Fruit fly (Drosophila melanogaster) whole organism, embryonic: ENCODE results near the gene CG8851.

ENCODE experiments used
- Adf1 ChIP-seq: fragments of 200-800 bp; sonication (Bioruptor generic); IDR thresholded peaks from 2 replicates; pipeline ENCODE4 v1.3.6; 2022; ENCODE audit warnings: missing biosample characterization, missing genetic modification characterization
- Blimp-1 ChIP-seq: fragments of 200-800 bp; sonication (Bioruptor generic); optimal IDR thresholded peaks from 3 replicates; lab custom pipeline; 2018; ENCODE audit warnings: missing biosample characterization, missing genetic modification characterization, mild to moderate bottlenecking, moderate library complexity, missing genetic modification reagents
- CG10543 ChIP-seq: fragments of 200-800 bp; sonication (Bioruptor generic); optimal IDR thresholded peaks from 3 replicates; lab custom pipeline; 2017; ENCODE audit warnings: missing biosample characterization, mild to moderate bottlenecking, missing genetic modification characterization, moderate library complexity
- CG11398 ChIP-seq: fragments of 200-800 bp; sonication (Bioruptor generic); optimal IDR thresholded peaks from 2 replicates; lab custom pipeline; 2016; ENCODE audit warnings: missing biosample characterization, missing genetic modification characterization
- CG13624 ChIP-seq: fragments of 200-800 bp; sonication (Bioruptor generic); optimal IDR thresholded peaks from 2 replicates; lab custom pipeline; 2016; ENCODE audit warnings: missing biosample characterization, missing genetic modification characterization
- CG14014 ChIP-seq: fragments of 200-800 bp; sonication (Bioruptor generic); IDR thresholded peaks from 2 replicates; pipeline ENCODE4 v1.3.6; 2022; ENCODE audit warnings: missing biosample characterization, missing genetic modification characterization
- CG17328 ChIP-seq: fragments of 200-800 bp; sonication (Bioruptor generic); IDR thresholded peaks from 2 replicates; pipeline ENCODE4 v1.3.6; 2022; ENCODE audit warnings: missing biosample characterization, missing genetic modification characterization
- CG17359 ChIP-seq: fragments of 200-800 bp; sonication (Bioruptor generic); optimal IDR thresholded peaks from 3 replicates; lab custom pipeline; 2018; ENCODE audit warnings: missing biosample characterization, mild to moderate bottlenecking, missing genetic modification characterization, moderate library complexity
- CG18262 ChIP-seq: fragments of 200-800 bp; optimal IDR thresholded peaks from 3 replicates; lab custom pipeline; 2019; ENCODE audit warnings: missing biosample characterization, mild to moderate bottlenecking, missing genetic modification characterization, moderate library complexity
- CG1832 ChIP-seq: fragments of 200-800 bp; sonication (Bioruptor generic); optimal IDR thresholded peaks from 2 replicates; lab custom pipeline; 2017; ENCODE audit warnings: missing biosample characterization, mild to moderate bottlenecking, missing genetic modification characterization, inconsistent platforms
- CG2889 ChIP-seq: fragments of 200-800 bp; sonication (Bioruptor generic); IDR thresholded peaks from 3 replicates; pipeline ENCODE4 v1.3.6; 2022; ENCODE audit warnings: missing biosample characterization, missing genetic modification characterization
- CG30403 ChIP-seq: fragments of 200-800 bp; sonication (Bioruptor generic); optimal IDR thresholded peaks from 3 replicates; lab custom pipeline; 2016; ENCODE audit warnings: missing biosample characterization, missing genetic modification characterization
- CG3726 ChIP-seq: fragments of 200-800 bp; sonication (Bioruptor generic); IDR thresholded peaks from 3 replicates; pipeline ENCODE4, ENCODE4 v1.3.6; 2022; ENCODE audit warnings: missing biosample characterization, missing genetic modification characterization
- CG4404 ChIP-seq: fragments of 200-800 bp; sonication (Bioruptor generic); IDR thresholded peaks from 2 replicates; pipeline ENCODE4 v1.3.6; 2022; ENCODE audit warnings: missing biosample characterization, missing genetic modification characterization
- CG4854 ChIP-seq: fragments of 200-800 bp; sonication (Bioruptor generic); optimal IDR thresholded peaks from 2 replicates; lab custom pipeline; 2016; ENCODE audit warnings: missing biosample characterization, missing genetic modification characterization, inconsistent platforms
- CG5245 ChIP-seq: fragments of 200-800 bp; sonication (Bioruptor generic); optimal IDR thresholded peaks from 3 replicates; lab custom pipeline; 2016; ENCODE audit warnings: missing biosample characterization, missing genetic modification characterization
- CG6654 ChIP-seq: fragments of 200-800 bp; sonication (Bioruptor generic); optimal IDR thresholded peaks from 2 replicates; lab custom pipeline; 2017; ENCODE audit warnings: missing biosample characterization, mild to moderate bottlenecking, missing genetic modification characterization
- CG6683 ChIP-seq: fragments of 200-800 bp; sonication (Bioruptor generic); optimal IDR thresholded peaks from 2 replicates; lab custom pipeline; 2017; ENCODE audit warnings: missing biosample characterization, mild to moderate bottlenecking, missing genetic modification characterization, missing genetic modification reagents
- CG7271 ChIP-seq: fragments of 200-800 bp; sonication (Bioruptor generic); optimal IDR thresholded peaks from 2 replicates; lab custom pipeline; 2018; ENCODE audit warnings: missing biosample characterization, mild to moderate bottlenecking, missing genetic modification characterization, moderate library complexity
- CG8359 ChIP-seq: fragments of 200-800 bp; sonication (Bioruptor generic); optimal IDR thresholded peaks from 2 replicates; lab custom pipeline; 2017; ENCODE audit warnings: missing biosample characterization, mild to moderate bottlenecking, missing genetic modification characterization, borderline replicate concordance
- CG8765 ChIP-seq: fragments of 200-800 bp; sonication (Bioruptor generic); IDR thresholded peaks from 2 replicates; pipeline ENCODE4 v1.3.6; 2022; ENCODE audit warnings: missing biosample characterization, missing genetic modification characterization
- CG8924 ChIP-seq: fragments of 200-800 bp; optimal IDR thresholded peaks from 3 replicates; lab custom pipeline; 2019; ENCODE audit warnings: missing biosample characterization, mild to moderate bottlenecking, missing genetic modification characterization, moderate library complexity
- CrebB ChIP-seq: fragments of 200-800 bp; sonication (Bioruptor generic); optimal IDR thresholded peaks from 3 replicates; lab custom pipeline; 2018; ENCODE audit warnings: missing biosample characterization, mild to moderate bottlenecking, missing genetic modification characterization
- Dad ChIP-seq: fragments of 200-800 bp; sonication (Bioruptor generic); optimal IDR thresholded peaks from 3 replicates; lab custom pipeline; 2016; ENCODE audit warnings: missing biosample characterization, missing genetic modification characterization
- Fer3 ChIP-seq: fragments of 200-800 bp; sonication (Bioruptor generic); optimal IDR thresholded peaks from 2 replicates; lab custom pipeline; 2018; ENCODE audit warnings: missing biosample characterization, mild to moderate bottlenecking, missing genetic modification characterization, moderate library complexity
- HLH4C ChIP-seq: fragments of 200-800 bp; sonication (Bioruptor generic); IDR thresholded peaks from 3 replicates; pipeline ENCODE4 v1.3.6; 2022; ENCODE audit warnings: missing biosample characterization, missing genetic modification characterization; ENCODE audit not compliant: partially characterized antibody
- Hey ChIP-seq: fragments of 200-800 bp; sonication (Bioruptor generic); optimal IDR thresholded peaks from 3 replicates; lab custom pipeline; 2018; ENCODE audit warnings: missing biosample characterization, mild to moderate bottlenecking, missing genetic modification characterization
- HmgZ ChIP-seq: fragments of 200-800 bp; sonication (Bioruptor generic); optimal IDR thresholded peaks from 2 replicates; lab custom pipeline; 2018; ENCODE audit warnings: missing biosample characterization, mild to moderate bottlenecking, missing genetic modification characterization
- NFAT ChIP-seq: fragments of 200-800 bp; sonication (Bioruptor generic); IDR thresholded peaks from 2 replicates; pipeline ENCODE4 v1.3.6; 2022; ENCODE audit warnings: missing biosample characterization, missing genetic modification characterization
- Poxn ChIP-seq: fragments of 200-800 bp; sonication (Bioruptor generic); IDR thresholded peaks from 2 replicates; pipeline ENCODE4 v1.3.6; 2022; ENCODE audit warnings: missing biosample characterization, missing genetic modification characterization
- Ravus ChIP-seq: fragments of 200-800 bp; sonication (Bioruptor generic); IDR thresholded peaks from 2 replicates; pipeline ENCODE4 v1.3.6; 2022; ENCODE audit warnings: missing biosample characterization, missing genetic modification characterization
- Stat92E ChIP-seq, 3 experiments: fragments of >200 bp in 2 of 3; fragments of 200-800 bp in 1 of 3; sonication (Bioruptor generic) in 1 of 3; optimal IDR thresholded peaks; 2 replicates each; lab custom pipeline; 2017 to 2019; ENCODE audit warnings: missing biosample characterization in 3 of 3, missing genetic modification characterization in 3 of 3, mild to moderate bottlenecking in 1 of 3, moderate library complexity in 1 of 3
- Taf1 ChIP-seq: fragments of 200-800 bp; sonication (Bioruptor generic); IDR thresholded peaks from 2 replicates; pipeline ENCODE4 v1.3.6; 2022; ENCODE audit warnings: missing biosample characterization, missing genetic modification characterization
- Usf ChIP-seq: fragments of 200-800 bp; sonication (Bioruptor generic); optimal IDR thresholded peaks from 2 replicates; lab custom pipeline; 2017; ENCODE audit warnings: missing genotype, missing biosample characterization, missing genetic modification characterization
- aop ChIP-seq: fragments of 200-800 bp; sonication (Bioruptor generic); IDR thresholded peaks from 2 replicates; pipeline ENCODE4 v1.3.6; 2022; ENCODE audit warnings: missing biosample characterization, missing genetic modification characterization
- bigmax ChIP-seq: fragments of 200-800 bp; sonication (Bioruptor generic); optimal IDR thresholded peaks from 2 replicates; lab custom pipeline; 2018; ENCODE audit warnings: missing biosample characterization, mild to moderate bottlenecking, missing genetic modification characterization
- cad ChIP-seq: fragments of >200 bp; optimal IDR thresholded peaks from 2 replicates; lab custom pipeline; 2017; ENCODE audit warnings: missing biosample characterization, missing genetic modification characterization
- cato ChIP-seq: fragments of 200-800 bp; sonication (Bioruptor generic); optimal IDR thresholded peaks from 2 replicates; lab custom pipeline; 2016; ENCODE audit warnings: missing biosample characterization, missing genetic modification characterization, borderline replicate concordance
- cg ChIP-seq: fragments of 200-800 bp; sonication (Bioruptor generic); optimal IDR thresholded peaks from 3 replicates; lab custom pipeline; 2019; ENCODE audit warnings: missing biosample characterization, mild to moderate bottlenecking, missing genetic modification characterization, moderate library complexity
- danr ChIP-seq: fragments of 200-800 bp; sonication (Bioruptor generic); IDR thresholded peaks from 2 replicates; pipeline ENCODE4 v1.3.6; 2022; ENCODE audit warnings: missing biosample characterization, missing genetic modification characterization
- dati ChIP-seq: fragments of 200-800 bp; sonication (Bioruptor generic); IDR thresholded peaks from 2 replicates; pipeline ENCODE4 v1.3.6; 2022; ENCODE audit warnings: missing biosample characterization, missing genetic modification characterization
- esg ChIP-seq: fragments of 200-800 bp; sonication (Bioruptor generic); conservative IDR thresholded peaks from 2 replicates; pipeline ENCODE4 v1.3.6; 2022; ENCODE audit warnings: missing biosample characterization, missing genetic modification characterization
- hb ChIP-seq: fragments of 200-800 bp; sonication (Bioruptor generic); IDR thresholded peaks from 3 replicates; pipeline ENCODE4 v1.3.6; 2022; ENCODE audit warnings: missing biosample characterization, missing genetic modification characterization; ENCODE audit not compliant: partially characterized antibody
- kni ChIP-seq: fragments of 200-800 bp; sonication (Bioruptor generic); optimal IDR thresholded peaks from 3 replicates; lab custom pipeline; 2017; ENCODE audit warnings: mild to moderate bottlenecking, missing biosample characterization, missing genetic modification reagents, missing genetic modification characterization
- mirr ChIP-seq: fragments of 200-800 bp; sonication (Bioruptor generic); optimal IDR thresholded peaks from 3 replicates; lab custom pipeline; 2018; ENCODE audit warnings: missing biosample characterization, mild to moderate bottlenecking, missing genetic modification characterization
- nerfin-2 ChIP-seq: fragments of 200-800 bp; sonication (Bioruptor generic); IDR thresholded peaks from 2 replicates; pipeline ENCODE4 v1.3.6; 2022; ENCODE audit warnings: missing biosample characterization, missing genetic modification characterization; ENCODE audit not compliant: partially characterized antibody
- nom ChIP-seq: fragments of 200-800 bp; sonication (Bioruptor generic); optimal IDR thresholded peaks from 2 replicates; lab custom pipeline; 2017; ENCODE audit warnings: missing biosample characterization, missing genetic modification characterization, mild to moderate bottlenecking, moderate library complexity, missing genetic modification reagents
- rib ChIP-seq: fragments of 200-800 bp; sonication (Bioruptor generic); IDR thresholded peaks from 2 replicates; pipeline ENCODE4 v1.3.6; 2022; ENCODE audit warnings: missing biosample characterization, missing genetic modification characterization

Gene CG8851

DNA sequence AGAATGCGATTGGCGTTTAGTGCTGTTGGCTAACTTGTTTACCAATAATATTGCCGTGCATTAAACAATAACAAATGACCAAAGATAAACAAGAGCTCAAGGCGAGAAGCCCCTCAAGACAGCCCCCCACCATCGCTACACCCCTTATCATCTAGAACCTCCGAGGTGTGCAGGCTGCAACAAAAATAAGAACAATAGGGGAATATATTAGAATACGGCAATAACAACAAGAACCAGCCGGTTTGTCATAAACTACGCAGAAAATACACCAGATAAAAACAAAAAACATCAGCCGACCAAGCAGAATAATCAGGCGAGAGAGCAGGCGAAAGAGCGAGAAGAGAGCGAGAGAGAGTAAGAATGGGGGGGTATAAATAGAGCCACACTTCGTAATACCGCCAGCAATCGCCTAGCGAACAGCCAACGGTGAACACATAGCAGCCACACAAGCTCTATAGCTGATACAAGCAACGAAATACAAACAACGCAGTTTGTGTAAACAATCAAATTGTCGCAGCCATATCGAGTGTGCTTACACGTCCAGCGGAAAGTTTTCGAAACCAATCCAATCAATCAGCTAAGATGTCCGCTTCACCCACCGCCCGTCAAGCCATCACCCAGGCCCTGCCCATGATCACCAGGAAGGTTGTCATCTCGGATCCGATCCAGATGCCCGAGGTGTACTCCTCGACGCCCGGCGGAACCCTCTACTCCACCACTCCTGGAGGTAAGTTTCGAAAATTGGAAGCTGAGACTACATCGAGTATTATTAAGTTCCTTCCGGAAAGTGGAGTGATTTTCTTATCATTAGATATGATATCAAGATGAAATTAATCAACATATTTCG is 41.2 kb upstream of the CG8851 start, which contains the start of gene Thor (continued):
- peak in 1 of 3 experiments; percentile 88 for TF ChIP-seq Stat92E (GFP tag; optimal IDR thresholded peaks at IDR 0.05; lab: Kevin White, UChicago)
- TF ChIP-seq rib: peak; percentile 88
- TF ChIP-seq nerfin-2: no peak
- TF ChIP-seq cato (GFP tag; lab: Kevin White, UChicago): no peak
- peak; percentile 87 for TF ChIP-seq CrebB (tag; lab: Kevin White, UChicago)
- TF ChIP-seq CG8359 (GFP tag; lab: Kevin White, UChicago): peak; percentile 19
- TF ChIP-seq kni (GFP tag; lab: Kevin White, UChicago): peak; percentile 81
- peak; percentile 80 for TF ChIP-seq CG11398 (GFP tag; lab: Kevin White, UChicago)
- peak; percentile 68 for TF ChIP-seq Dad
- TF ChIP-seq hb (GFP tag; lab: Robert Waterston, UW): no peak
- TF ChIP-seq Poxn (GFP tag; lab: Robert Waterston, UW): peak; percentile 31; the same call in 1 of the 2 replicates
- no peak for TF ChIP-seq cad
- peak; percentile 60 for TF ChIP-seq CG4854 (GFP tag; lab: Kevin White, UChicago)
- no peak for TF ChIP-seq esg (GFP tag; lab: Robert Waterston, UW)
- TF ChIP-seq Hey (tag; lab: Kevin White, UChicago): peak; percentile 75
- TF ChIP-seq mirr: peak; percentile 91
- no peak for TF ChIP-seq CG1832
- peak; percentile 44 for TF ChIP-seq bigmax (GFP tag; lab: Kevin White, UChicago)
- peak; percentile 55; the same call in 1 of the 2 replicates for TF ChIP-seq Adf1 (GFP tag; lab: Robert Waterston, UW)
- TF ChIP-seq CG5245 (GFP tag; lab: Kevin White, UChicago): peak; percentile 39
- TF ChIP-seq Ravus (GFP tag; lab: Robert Waterston, UW): no peak
- peak; percentile 44 for TF ChIP-seq CG18262 (tag; lab: Kevin White, UChicago)
- TF ChIP-seq CG4404 (GFP tag; lab: Robert Waterston, UW): no peak
- TF ChIP-seq CG14014 (GFP tag; lab: Robert Waterston, UW): peak; percentile 64; the same call in 1 of the 2 replicates
- peak; percentile 51 for TF ChIP-seq CG6683 (GFP tag; lab: Kevin White, UChicago)
- TF ChIP-seq HLH4C (GFP tag; lab: Robert Waterston, UW): peak; percentile 55; the same call in 1 of the 3 replicates
- peak; percentile 69 for TF ChIP-seq CG17359 (tag; lab: Kevin White, UChicago)
- TF ChIP-seq CG6654 (GFP tag; lab: Kevin White, UChicago): no peak
- TF ChIP-seq CG7271: no peak
- TF ChIP-seq Taf1 (GFP tag; lab: Robert Waterston, UW): 0 out of 2 replicates have a peak, but pooled peaks have one; percentile 46
- TF ChIP-seq CG13624 (GFP tag; lab: Kevin White, UChicago): peak; percentile 96
- peak; percentile 53; the same call in 1 of the 3 replicates for TF ChIP-seq CG3726 (GFP tag; lab: Robert Waterston, UW)
- peak; percentile 74 for TF ChIP-seq CG8924
- TF ChIP-seq aop (GFP tag; lab: Robert Waterston, UW): peak; percentile 81
- peak; percentile 96 for TF ChIP-seq NFAT (GFP tag; lab: Robert Waterston, UW)
- peak; percentile 94 for TF ChIP-seq CG10543 (GFP tag; lab: Kevin White, UChicago)
- TF ChIP-seq CG30403 (GFP tag; lab: Kevin White, UChicago): peak; percentile 26
- TF ChIP-seq CG8765 (GFP tag; lab: Robert Waterston, UW): no peak
- 0 out of 3 replicates have a peak, but pooled peaks have one; percentile 9 for TF ChIP-seq CG2889 (GFP tag; lab: Robert Waterston, UW)
- TF ChIP-seq Fer3 (tag; lab: Kevin White, UChicago): peak; percentile 74
- TF ChIP-seq nom (GFP tag; lab: Kevin White, UChicago): peak; percentile 68
- peak; percentile 19 for TF ChIP-seq cg (GFP tag; lab: Kevin White, UChicago)
- TF ChIP-seq Blimp-1 (GFP tag; lab: Kevin White, UChicago): peak; percentile 58
- peak; percentile 80 for TF ChIP-seq HmgZ
- TF ChIP-seq danr (GFP tag; lab: Robert Waterston, UW): peak; percentile 65; the same call in 1 of the 2 replicates
- peak; percentile 75 for TF ChIP-seq CG17328
- TF ChIP-seq dati (GFP tag; lab: Robert Waterston, UW): peak; percentile 69
- TF ChIP-seq Usf: no peak
